Fruit fly (Drosophila melanogaster) S2 (cell line): ENCODE results near the gene Ptp10D.

Experiments used
- CG8478 ChIP-seq: fragments of >200 bp; optimal IDR thresholded peaks from 2 replicates; lab custom pipeline; 2018
- CTCF ChIP-seq, 2 experiments: fragments of >200 bp; optimal IDR thresholded peaks; 2 replicates each; lab custom pipeline; 2018

DNA sequence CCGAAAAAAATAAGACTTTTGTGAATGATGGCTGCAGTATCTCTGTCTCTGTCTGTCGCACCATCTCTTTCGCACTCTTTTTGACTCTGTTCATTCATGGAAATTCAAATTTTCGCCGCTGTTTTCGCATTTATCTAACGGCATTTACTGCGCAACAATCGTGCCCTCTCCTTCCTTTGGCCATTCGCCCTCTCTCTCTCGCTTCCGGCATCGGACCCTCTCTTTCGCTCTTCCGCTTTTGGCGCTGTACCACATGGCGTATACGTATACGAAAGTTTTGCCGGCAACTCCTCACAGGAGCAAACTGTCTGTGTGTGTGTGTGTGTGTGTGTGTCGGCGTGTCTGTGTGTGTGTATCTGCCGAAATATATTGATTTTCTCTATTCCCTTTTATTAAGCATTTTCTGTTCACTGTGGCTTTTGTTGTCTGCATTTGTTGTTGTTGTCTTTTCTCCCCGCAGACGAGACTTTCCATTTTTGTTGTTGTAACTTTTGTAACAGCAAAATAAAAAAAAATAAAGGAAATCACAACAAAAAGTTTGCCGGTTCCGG lies 22.8 kb downstream of the Ptp10D start:
- TF ChIP-seq CG8478 (no peak), CTCF (optimal IDR thresholded peaks at IDR 0.05; lab: Kevin White, UChicago) (no peak)
